Worm (Caenorhabditis elegans): ENCODE results near the gene B0244.6.

B0244.6 gene

DNA sequence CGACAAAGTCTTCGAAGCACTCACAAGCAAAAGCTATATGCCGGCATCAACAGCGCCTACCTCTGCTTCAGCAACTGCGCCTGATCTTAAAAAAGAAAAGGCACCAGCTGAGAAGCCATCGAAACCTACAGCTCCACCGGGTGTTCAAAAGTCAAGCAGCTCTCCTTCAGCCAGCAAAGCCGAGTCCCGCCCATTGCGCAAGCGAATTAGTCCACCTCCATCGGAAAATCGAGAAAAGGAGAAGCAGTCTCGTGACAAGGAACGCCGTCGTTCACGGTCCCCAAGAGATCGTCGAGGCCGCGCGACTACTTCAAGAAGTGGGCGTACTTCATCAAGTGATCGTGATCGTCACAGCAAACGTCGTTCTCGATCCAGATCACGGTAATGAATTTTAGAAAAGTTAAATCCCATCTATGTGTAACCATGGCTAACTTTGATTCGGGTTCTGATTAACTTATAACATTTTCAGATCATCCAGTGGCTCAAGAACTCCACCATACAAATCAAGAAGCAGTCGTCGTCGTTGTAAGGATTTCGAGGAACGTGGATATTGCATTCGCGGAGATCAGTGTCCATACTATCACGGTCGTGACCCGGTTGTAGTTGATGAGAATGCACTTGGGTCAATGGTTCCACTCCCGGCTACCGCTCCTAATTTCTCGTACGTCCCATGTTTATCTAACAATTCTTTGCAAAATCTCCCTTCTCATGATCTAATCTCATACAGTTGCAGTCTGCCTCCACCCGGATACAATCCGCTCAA lies 25.7 kb upstream of the B0244.6 start:
- TF ChIP-seq hnd-1 (tag; optimal IDR thresholded peaks at IDR 0.05) (no peak), flt-1 (GFP tag; IDR thresholded peaks at IDR 0.05) (no peak), tra-4 (tag; optimal IDR thresholded peaks at IDR 0.05) (no peak), ceh-13 (GFP tag; optimal IDR thresholded peaks at IDR 0.05) (no peak), ceh-36 (tag; optimal IDR thresholded peaks at IDR 0.05) (no peak)

DNA sequence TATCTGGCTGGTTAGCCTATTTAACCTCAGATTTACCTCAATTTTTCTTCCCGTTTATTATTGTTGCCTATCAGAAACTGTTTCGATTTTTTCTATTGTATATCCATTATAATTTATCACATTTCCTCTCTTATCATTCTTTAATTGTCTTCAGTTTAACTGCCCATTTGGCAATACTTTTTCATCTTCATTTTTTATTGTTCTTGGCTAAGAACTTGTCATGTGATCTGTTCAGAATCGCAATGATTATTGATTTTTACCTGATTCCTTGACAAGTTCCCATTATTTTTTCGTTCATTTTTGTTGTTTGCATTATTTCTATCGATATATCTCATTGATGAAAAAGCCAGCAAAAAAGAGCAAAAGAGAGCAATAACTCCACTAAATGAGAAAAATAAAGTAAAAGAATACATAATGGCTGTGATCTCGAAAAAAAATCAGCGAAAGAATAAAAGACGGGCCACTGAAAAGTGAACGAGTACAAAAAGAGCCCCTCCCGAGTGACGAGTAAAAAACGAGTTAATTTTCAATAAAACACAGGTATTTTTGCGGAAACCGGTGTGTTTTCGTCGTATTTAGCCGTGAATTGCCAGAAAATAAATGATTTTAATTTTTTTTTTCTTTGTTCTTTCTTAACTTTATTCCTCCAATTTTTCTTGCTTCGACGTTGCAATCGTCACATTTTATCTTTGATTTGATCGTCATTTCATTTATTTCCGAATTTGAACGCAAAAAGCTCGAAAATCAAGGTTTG lies 23.4 kb upstream of the B0244.6 start, which contains the start of gene arf-1:
TSS of gene arf-1 (plus strand) at position 657 of the 754 bp plus-strand sequence.
- no peak for TF ChIP-seq flt-1 (GFP tag; IDR thresholded peaks at IDR 0.05)
- no peak for TF ChIP-seq pes-1 (GFP tag; IDR thresholded peaks at IDR 0.05)
- no peak for TF ChIP-seq aly-1 (tag; optimal IDR thresholded peaks at IDR 0.05)
- no peak for TF ChIP-seq ama-1 (optimal IDR thresholded peaks at IDR 0.05)
- no peak for TF ChIP-seq tra-4 (tag; optimal IDR thresholded peaks at IDR 0.05)
- no peak for TF ChIP-seq F13C5.2 (tag; optimal IDR thresholded peaks at IDR 0.05)
- TF ChIP-seq tbx-37 (GFP tag; conservative IDR thresholded peaks at IDR 0.05): no peak
- no peak for TF ChIP-seq scrt-1 (GFP tag; IDR thresholded peaks at IDR 0.05)
- TF ChIP-seq tbx-11 (GFP tag; IDR thresholded peaks at IDR 0.05): no peak
- TF ChIP-seq hmbx-1 (tag; optimal IDR thresholded peaks at IDR 0.05): no peak
- no peak for TF ChIP-seq hmg-4 (GFP tag; optimal IDR thresholded peaks at IDR 0.05)
- TF ChIP-seq ceh-36 (tag; optimal IDR thresholded peaks at IDR 0.05): no peak
- TF ChIP-seq ets-7 (tag; optimal IDR thresholded peaks at IDR 0.05): no peak
- TF ChIP-seq B0310.2 (tag; optimal IDR thresholded peaks at IDR 0.05): no peak
- no peak for TF ChIP-seq hnd-1 (tag; optimal IDR thresholded peaks at IDR 0.05)
- TF ChIP-seq ceh-13 (GFP tag; optimal IDR thresholded peaks at IDR 0.05): no peak
- TF ChIP-seq sea-1 (GFP tag; conservative IDR thresholded peaks at IDR 0.05): no peak

DNA sequence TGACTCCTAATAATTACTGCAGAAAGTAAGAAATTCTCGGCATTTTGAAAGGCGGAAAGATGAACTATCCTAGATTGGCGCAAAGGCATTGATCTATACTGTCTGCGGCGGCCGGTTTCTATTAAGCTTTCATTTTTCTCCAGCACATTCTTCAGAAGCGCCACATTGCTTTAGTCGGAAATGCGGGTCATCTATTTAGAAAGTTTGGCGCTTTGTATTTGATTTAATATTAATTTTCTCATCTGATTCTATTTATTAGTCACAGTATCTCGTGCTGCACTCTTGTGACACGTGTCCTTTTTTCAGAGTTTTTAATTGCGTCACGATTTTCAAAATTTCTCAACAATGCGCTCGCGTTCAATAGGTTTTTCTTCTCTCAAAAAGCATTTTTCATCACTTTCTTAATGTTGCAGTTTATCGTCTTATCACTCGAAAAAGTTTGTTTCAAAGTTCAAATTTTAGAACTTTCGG lies 22.8 kb upstream of the B0244.6 start:
- TF ChIP-seq ama-1 (optimal IDR thresholded peaks at IDR 0.05): peak; percentile 83
- TF ChIP-seq hmg-4 (GFP tag; optimal IDR thresholded peaks at IDR 0.05): no peak
- no peak for TF ChIP-seq tra-4 (tag; optimal IDR thresholded peaks at IDR 0.05)
- TF ChIP-seq ceh-36 (tag; optimal IDR thresholded peaks at IDR 0.05): peak; percentile 27

DNA sequence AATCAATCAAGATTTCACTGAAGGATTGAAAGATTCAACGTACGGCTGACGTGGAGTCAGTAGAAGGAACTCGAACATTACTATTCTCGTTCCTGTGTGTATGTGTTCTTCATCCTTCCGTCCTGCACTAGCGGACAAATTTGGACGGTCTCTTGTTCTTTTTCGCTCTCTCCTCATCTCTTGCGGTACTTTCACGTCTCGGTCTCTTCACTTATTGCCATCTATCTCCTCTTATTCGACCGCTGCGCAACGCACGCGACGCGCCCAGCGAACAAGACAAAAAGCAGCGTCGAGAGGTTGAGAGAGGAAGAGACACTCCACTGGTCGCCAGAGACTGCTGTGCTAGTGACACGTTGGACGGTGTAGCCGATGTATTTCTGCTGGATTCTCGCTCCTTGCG lies 22.3 kb upstream of the B0244.6 start:
- TF ChIP-seq ets-7 (tag; optimal IDR thresholded peaks at IDR 0.05) (peak; percentile 11), hmbx-1 (tag; optimal IDR thresholded peaks at IDR 0.05) (no peak), pes-1 (GFP tag; IDR thresholded peaks at IDR 0.05) (no peak), hnd-1 (tag; optimal IDR thresholded peaks at IDR 0.05) (no peak), F13C5.2 (tag; optimal IDR thresholded peaks at IDR 0.05) (peak; percentile 54), sea-1 (GFP tag; conservative IDR thresholded peaks at IDR 0.05) (no peak), B0310.2 (tag; optimal IDR thresholded peaks at IDR 0.05) (no peak), flt-1 (GFP tag; IDR thresholded peaks at IDR 0.05) (no peak), scrt-1 (GFP tag; IDR thresholded peaks at IDR 0.05) (no peak), aly-1 (tag; optimal IDR thresholded peaks at IDR 0.05) (peak; percentile 70), ceh-36 (tag; optimal IDR thresholded peaks at IDR 0.05) (no peak), tbx-37 (GFP tag; conservative IDR thresholded peaks at IDR 0.05) (0 out of 2 replicates have a peak, but pooled peaks have one; percentile 8), hmg-4 (GFP tag; optimal IDR thresholded peaks at IDR 0.05) (peak; percentile 61), ceh-13 (GFP tag; optimal IDR thresholded peaks at IDR 0.05) (no peak), tra-4 (tag; optimal IDR thresholded peaks at IDR 0.05) (no peak), tbx-11 (GFP tag; IDR thresholded peaks at IDR 0.05) (no peak), ama-1 (optimal IDR thresholded peaks at IDR 0.05) (no peak)

DNA sequence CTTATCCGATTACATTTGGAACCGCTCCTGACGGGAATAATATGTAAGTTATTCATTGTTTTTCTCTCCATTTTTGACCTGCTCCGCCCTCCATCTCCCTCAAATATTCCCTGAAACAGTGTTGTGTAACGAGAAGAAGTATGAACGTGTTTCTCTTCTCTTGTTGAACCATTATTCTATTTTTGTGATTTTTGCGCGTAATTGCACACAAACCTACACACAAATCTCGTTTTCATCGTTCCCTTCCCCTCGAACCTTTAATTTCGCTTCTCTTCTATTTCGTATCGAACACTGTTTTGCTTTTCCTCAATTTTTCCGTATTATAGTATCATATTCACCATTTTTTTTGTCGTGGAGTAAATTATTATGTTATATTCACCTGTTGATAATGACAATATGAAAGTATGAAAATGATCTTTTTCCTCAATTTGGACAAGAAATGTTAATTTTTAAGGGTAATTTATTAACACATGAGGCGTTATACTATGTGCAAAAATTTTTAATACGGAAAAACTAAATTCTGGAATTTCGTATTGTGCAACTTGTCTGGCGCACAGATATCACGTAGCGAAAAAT lies 20.5 kb upstream of the B0244.6 start:
- TF ChIP-seq B0310.2 (tag; optimal IDR thresholded peaks at IDR 0.05) (no peak), hnd-1 (tag; optimal IDR thresholded peaks at IDR 0.05) (no peak), aly-1 (tag; optimal IDR thresholded peaks at IDR 0.05) (no peak), tbx-11 (GFP tag; IDR thresholded peaks at IDR 0.05) (no peak), ceh-13 (GFP tag; optimal IDR thresholded peaks at IDR 0.05) (no peak), ceh-36 (tag; optimal IDR thresholded peaks at IDR 0.05) (no peak)

DNA sequence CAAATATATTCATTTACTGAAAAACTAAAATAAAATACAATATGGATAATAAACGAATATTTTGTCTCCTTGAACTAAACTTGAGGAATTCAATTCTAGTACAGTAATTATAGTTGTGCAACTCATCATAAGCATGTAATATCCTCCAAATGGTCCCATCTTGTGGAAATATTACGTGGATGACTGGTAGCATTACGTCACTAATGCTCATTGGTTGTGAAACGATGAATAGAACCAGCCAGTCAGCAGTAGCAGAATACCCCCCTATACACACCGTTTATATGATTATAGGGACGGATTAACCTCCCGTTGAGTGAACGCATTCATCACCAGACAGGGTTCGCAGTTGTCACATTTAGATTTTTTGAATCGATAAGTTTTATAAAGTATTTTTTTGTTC lies 19.4 kb upstream of the B0244.6 start:
- no peak for TF ChIP-seq scrt-1 (GFP tag; IDR thresholded peaks at IDR 0.05)
- TF ChIP-seq ceh-36 (tag; optimal IDR thresholded peaks at IDR 0.05): no peak
- TF ChIP-seq hmbx-1 (tag; optimal IDR thresholded peaks at IDR 0.05): no peak
- no peak for TF ChIP-seq aly-1 (tag; optimal IDR thresholded peaks at IDR 0.05)
- TF ChIP-seq tra-4 (tag; optimal IDR thresholded peaks at IDR 0.05): no peak
- no peak for TF ChIP-seq sea-1 (GFP tag; conservative IDR thresholded peaks at IDR 0.05)
- TF ChIP-seq ama-1 (optimal IDR thresholded peaks at IDR 0.05): no peak
- TF ChIP-seq B0310.2 (tag; optimal IDR thresholded peaks at IDR 0.05): no peak
- no peak for TF ChIP-seq pes-1 (GFP tag; IDR thresholded peaks at IDR 0.05)
- TF ChIP-seq tbx-11 (GFP tag; IDR thresholded peaks at IDR 0.05): no peak
- TF ChIP-seq ets-7 (tag; optimal IDR thresholded peaks at IDR 0.05): no peak
- no peak for TF ChIP-seq F13C5.2 (tag; optimal IDR thresholded peaks at IDR 0.05)
- no peak for TF ChIP-seq flt-1 (GFP tag; IDR thresholded peaks at IDR 0.05)
- no peak for TF ChIP-seq ceh-13 (GFP tag; optimal IDR thresholded peaks at IDR 0.05)
- no peak for TF ChIP-seq hmg-4 (GFP tag; optimal IDR thresholded peaks at IDR 0.05)
- no peak for TF ChIP-seq hnd-1 (tag; optimal IDR thresholded peaks at IDR 0.05)
- no peak for TF ChIP-seq tbx-37 (GFP tag; conservative IDR thresholded peaks at IDR 0.05)

All from whole organism, early embryonic.